Worm (Caenorhabditis elegans) whole organism, L4 larva: ENCODE data around the gene T02C12.5.
A peak's percentile ranks its signal among the peaks of the same experiment; 100 is the strongest.

ENCODE experiments used
- F10B5.3 ChIP-seq: sonication (generic microtip); optimal IDR thresholded peaks from 2 replicates; lab custom pipeline; 2016; ENCODE audit warnings: mild to moderate bottlenecking, missing genetic modification characterization, missing compliant biosample characterization
- Y48G9A.11 ChIP-seq: fragments of 200-800 bp; sonication (Bioruptor generic); IDR thresholded peaks from 2 replicates; pipeline ENCODE4 v1.3.6; 2022; ENCODE audit warnings: missing genetic modification reagents, missing genetic modification characterization, missing compliant biosample characterization
- Y5F2A.4 ChIP-seq: fragments of 200-800 bp; sonication (Bioruptor generic); optimal IDR thresholded peaks from 2 replicates; lab custom pipeline; 2018; ENCODE audit warnings: mild to moderate bottlenecking, missing genetic modification characterization, missing compliant biosample characterization
- aha-1 ChIP-seq: fragments of 150-350 bp; peaks from one replicate; lab custom pipeline; 2014; ENCODE audit warnings: missing biosample characterization, missing genetic modification characterization
- ceh-32 ChIP-seq: sonication (generic microtip); optimal IDR thresholded peaks from 2 replicates; lab custom pipeline; 2016; ENCODE audit warnings: mild to moderate bottlenecking, missing genetic modification characterization, missing compliant biosample characterization; ENCODE audit not compliant: poor library complexity
- ceh-44 ChIP-seq: fragments of 200-800 bp; sonication (Bioruptor generic); IDR thresholded peaks from 2 replicates; pipeline ENCODE4 v1.3.6; 2022; ENCODE audit warnings: missing genetic modification reagents, missing genetic modification characterization, missing compliant biosample characterization
- ceh-82 ChIP-seq: sonication (generic microtip); optimal IDR thresholded peaks from 2 replicates; lab custom pipeline; 2017; ENCODE audit warnings: missing biosample characterization, missing genetic modification characterization
- daf-12 ChIP-seq: fragments of 150-350 bp; optimal IDR thresholded peaks from 2 replicates; lab custom pipeline; 2014; ENCODE audit warnings: missing biosample characterization, missing genetic modification reagents, missing genetic modification characterization
- daf-19 ChIP-seq: fragments of 200-800 bp; sonication (Bioruptor generic); conservative IDR thresholded peaks from 2 replicates; pipeline ENCODE4 v1.3.6; 2022; ENCODE audit warnings: missing genetic modification characterization, missing compliant biosample characterization
- dmd-6 ChIP-seq: fragments of 200-800 bp; sonication (Bioruptor generic); IDR thresholded peaks from 2 replicates; pipeline ENCODE4 v1.3.6; 2022; ENCODE audit warnings: missing genetic modification reagents, missing genetic modification characterization, missing compliant biosample characterization
- dve-1 ChIP-seq: sonication (generic microtip); optimal IDR thresholded peaks from 2 replicates; lab custom pipeline; 2017; ENCODE audit warnings: antibody characterized with exemption, mild to moderate bottlenecking, missing genetic modification characterization, missing compliant biosample characterization; ENCODE audit not compliant: insufficient read depth
- fkh-10 ChIP-seq: fragments of 150-350 bp; optimal IDR thresholded peaks from 2 replicates; lab custom pipeline; 2014; ENCODE audit warnings: missing biosample characterization, missing genetic modification reagents, missing genetic modification characterization
- fos-1 ChIP-seq: fragments of 150-350 bp; optimal IDR thresholded peaks from 2 replicates; lab custom pipeline; 2014; ENCODE audit warnings: missing biosample characterization, missing genetic modification characterization
- hif-1 ChIP-seq, 2 experiments: sonication (generic microtip); optimal IDR thresholded peaks; 2 replicates each; lab custom pipeline; 2016 to 2017; ENCODE audit warnings: missing compliant biosample characterization in 2 of 2, missing genetic modification characterization in 2 of 2, missing genetic modification reagents in 2 of 2, missing genotype in 2 of 2, mild to moderate bottlenecking in 1 of 2
- hlh-11 ChIP-seq: fragments of 200-800 bp; sonication (Bioruptor generic); optimal IDR thresholded peaks from 2 replicates; lab custom pipeline; 2018; ENCODE audit warnings: mild to moderate bottlenecking, missing genetic modification characterization, missing compliant biosample characterization
- jun-1 ChIP-seq: fragments of 150-350 bp; optimal IDR thresholded peaks from 2 replicates; lab custom pipeline; 2014; ENCODE audit warnings: missing biosample characterization, missing genetic modification reagents, missing genetic modification characterization
- lin-13 ChIP-seq: fragments of 150-350 bp; optimal IDR thresholded peaks from 2 replicates; lab custom pipeline; 2014; ENCODE audit warnings: missing biosample characterization, missing genetic modification reagents, missing genetic modification characterization
- lin-15B ChIP-seq: fragments of 150-350 bp; sonication (generic microtip); optimal IDR thresholded peaks from 3 replicates; lab custom pipeline; 2014; ENCODE audit warnings: missing biosample characterization, missing genetic modification characterization
- lin-29 ChIP-seq: fragments of 200-800 bp; sonication (Bioruptor generic); IDR thresholded peaks from 2 replicates; pipeline ENCODE4 v1.3.6; 2022; ENCODE audit warnings: missing genetic modification reagents, missing genetic modification characterization, missing compliant biosample characterization
- lin-38 ChIP-seq: fragments of 200-800 bp; sonication (Bioruptor generic); IDR thresholded peaks from 2 replicates; pipeline ENCODE4 v1.3.6; 2022; ENCODE audit warnings: missing genetic modification reagents, missing genetic modification characterization, missing compliant biosample characterization
- lin-39 ChIP-seq: fragments of 150-350 bp; optimal IDR thresholded peaks from 2 replicates; lab custom pipeline; 2014; ENCODE audit warnings: missing biosample characterization, missing genetic modification reagents, missing genetic modification characterization
- lir-3 ChIP-seq: sonication (generic microtip); optimal IDR thresholded peaks from 2 replicates; lab custom pipeline; 2016; ENCODE audit warnings: mild to moderate bottlenecking, missing genetic modification characterization, missing compliant biosample characterization
- madf-5 ChIP-seq, 2 experiments: fragments of 200-800 bp; sonication (Bioruptor generic); IDR thresholded peaks; 2 replicates each; pipeline ENCODE4 v1.3.6; 2022; ENCODE audit warnings: missing compliant biosample characterization in 2 of 2, missing genetic modification characterization in 2 of 2
- mdl-1 ChIP-seq, 2 experiments: fragments of 150-350 bp in 1 of 2; sonication (generic microtip) in 1 of 2; optimal IDR thresholded peaks; 2 replicates each; lab custom pipeline; 2014 to 2017; ENCODE audit warnings: missing biosample characterization in 2 of 2, missing genetic modification characterization in 2 of 2
- mdt-29 ChIP-seq: fragments of 200-800 bp; sonication (Bioruptor generic); IDR thresholded peaks from 2 replicates; pipeline ENCODE4 v1.3.6; 2022; ENCODE audit warnings: missing genetic modification reagents, missing genetic modification characterization, missing compliant biosample characterization
- mxl-2 ChIP-seq: fragments of 200-800 bp; sonication (Bioruptor generic); conservative IDR thresholded peaks from 2 replicates; pipeline ENCODE4 v1.3.6; 2022; ENCODE audit warnings: missing genetic modification reagents, missing genetic modification characterization, missing compliant biosample characterization
- mxl-3 ChIP-seq: fragments of 200-800 bp; sonication (Bioruptor generic); optimal IDR thresholded peaks from 2 replicates; lab custom pipeline; 2018; ENCODE audit warnings: mild to moderate bottlenecking, missing genetic modification characterization, missing compliant biosample characterization
- nhr-10 ChIP-seq: fragments of 150-350 bp; optimal IDR thresholded peaks from 2 replicates; lab custom pipeline; 2014; ENCODE audit warnings: missing biosample characterization, missing genetic modification characterization
- nhr-11 ChIP-seq: fragments of 150-350 bp; optimal IDR thresholded peaks from 2 replicates; lab custom pipeline; 2014; ENCODE audit warnings: missing biosample characterization, missing genetic modification characterization
- nhr-111 ChIP-seq: fragments of 200-800 bp; sonication (Bioruptor generic); optimal IDR thresholded peaks from 2 replicates; lab custom pipeline; 2018; ENCODE audit warnings: mild to moderate bottlenecking, missing genetic modification characterization, missing compliant biosample characterization
- nhr-25 ChIP-seq: sonication (generic microtip); optimal IDR thresholded peaks from 2 replicates; lab custom pipeline; 2017; ENCODE audit warnings: missing genetic modification characterization, mild to moderate bottlenecking, missing compliant biosample characterization, antibody characterized with exemption, moderate library complexity, borderline replicate concordance; ENCODE audit not compliant: insufficient read depth
- nhr-28 ChIP-seq: fragments of 150-350 bp; optimal IDR thresholded peaks from 2 replicates; lab custom pipeline; 2014; ENCODE audit warnings: missing biosample characterization, missing genetic modification characterization
- nhr-48 ChIP-seq: sonication (generic microtip); optimal IDR thresholded peaks from 2 replicates; lab custom pipeline; 2016; ENCODE audit warnings: mild to moderate bottlenecking, missing genetic modification characterization, missing compliant biosample characterization
- nhr-77 ChIP-seq: fragments of 150-350 bp; optimal IDR thresholded peaks from 2 replicates; lab custom pipeline; 2014; ENCODE audit warnings: missing biosample characterization, missing genetic modification characterization
- pqm-1 ChIP-seq: sonication (generic microtip); optimal IDR thresholded peaks from 2 replicates; lab custom pipeline; 2017; ENCODE audit warnings: missing biosample characterization, missing genetic modification characterization
- saeg-2 ChIP-seq: fragments of 200-800 bp; sonication (Bioruptor generic); IDR thresholded peaks from 2 replicates; pipeline ENCODE4 v1.3.6; 2022; ENCODE audit warnings: missing genetic modification reagents, missing genetic modification characterization, missing compliant biosample characterization
- set-16 ChIP-seq: fragments of 200-800 bp; sonication (Bioruptor generic); IDR thresholded peaks from 2 replicates; pipeline ENCODE4 v1.3.6; 2022; ENCODE audit warnings: missing genetic modification reagents, missing genetic modification characterization, missing compliant biosample characterization
- spr-1 ChIP-seq: sonication (generic microtip); optimal IDR thresholded peaks from 2 replicates; lab custom pipeline; 2016; ENCODE audit warnings: mild to moderate bottlenecking, missing genetic modification characterization, missing compliant biosample characterization
- tra-1 ChIP-seq: fragments of 200-800 bp; sonication (Bioruptor generic); IDR thresholded peaks from 2 replicates; pipeline ENCODE4 v1.3.6; 2022; ENCODE audit warnings: missing genetic modification reagents, missing genetic modification characterization, missing compliant biosample characterization
- unc-39 ChIP-seq: sonication (generic microtip); optimal IDR thresholded peaks from 2 replicates; lab custom pipeline; 2017; ENCODE audit warnings: missing biosample characterization, missing genetic modification characterization
- unc-62 ChIP-seq, 3 experiments: fragments of 150-350 bp in 1 of 3; sonication (generic microtip); optimal IDR thresholded peaks in 2 of 3; peaks in 1 of 3; 1 replicate in 1 of 3; 2 replicates in 2 of 3; lab custom pipeline; 2014 to 2017; ENCODE audit warnings: missing biosample characterization in 3 of 3, missing genetic modification characterization in 3 of 3, missing genetic modification reagents in 3 of 3, missing genotype in 1 of 3
- zag-1 ChIP-seq: fragments of 150-350 bp; optimal IDR thresholded peaks from 2 replicates; lab custom pipeline; 2014; ENCODE audit warnings: missing biosample characterization, missing genetic modification characterization
- zip-11 ChIP-seq: fragments of 200-800 bp; sonication (Bioruptor generic); IDR thresholded peaks from 2 replicates; pipeline ENCODE4 v1.3.6; 2022; ENCODE audit warnings: missing genetic modification characterization, missing compliant biosample characterization

The T02C12.5 gene

DNA sequence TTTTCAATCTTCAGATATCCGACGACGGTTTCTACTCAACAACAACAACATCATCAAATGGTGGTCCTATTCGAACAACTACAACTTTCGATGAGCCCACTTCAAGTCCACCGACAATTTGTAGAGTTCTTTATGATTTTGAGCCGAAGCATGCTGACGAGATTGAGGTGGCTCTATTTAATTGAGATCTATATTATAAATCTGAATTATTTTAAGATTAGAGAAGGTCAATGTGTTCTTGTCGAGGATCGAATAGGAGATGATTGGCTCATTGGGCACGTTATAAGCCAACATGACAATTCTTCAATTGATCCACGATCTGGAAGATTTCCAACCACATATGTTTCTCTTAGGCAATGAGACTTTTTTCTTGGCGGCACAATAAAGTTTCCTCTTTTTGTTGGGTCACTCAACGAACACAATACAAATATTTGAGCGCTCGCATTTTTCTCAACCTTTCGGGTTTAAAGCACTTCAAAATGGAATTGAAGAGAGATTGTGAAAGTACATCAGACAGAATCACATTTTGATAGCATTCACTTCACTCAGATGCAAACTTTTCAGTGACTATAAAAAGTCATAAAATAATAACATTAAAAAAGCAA is 12.5 kb downstream of the T02C12.5 start (continued):
- TF ChIP-seq zip-11 (GFP tag; lab: Robert Waterston, UW) (no peak), Y48G9A.11 (GFP tag; lab: Robert Waterston, UW) (peak; percentile 48; the same call in 1 of the 2 replicates), ceh-32 (no peak), lin-13 (GFP tag; lab: Kevin White, UChicago) (no peak)

DNA sequence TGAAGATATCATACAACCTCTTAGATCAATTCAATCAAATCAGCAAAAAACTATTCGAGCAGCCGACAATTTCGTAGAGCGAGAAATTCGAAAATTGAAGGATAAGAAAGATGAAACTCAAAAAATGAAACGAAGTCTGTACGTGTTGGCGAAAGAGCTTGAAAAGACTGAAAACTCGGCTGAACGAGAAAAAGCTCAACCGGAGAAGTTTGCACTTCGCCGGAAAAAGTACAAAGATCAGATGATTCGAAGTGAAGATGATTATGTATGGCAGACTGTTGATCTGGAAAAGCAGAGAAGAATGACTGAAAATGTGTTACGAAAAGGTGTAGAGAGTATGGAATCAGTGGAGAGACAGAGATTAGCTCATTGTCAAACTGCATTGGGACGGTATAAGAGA is 14.9 kb downstream of the T02C12.5 start:
- TF ChIP-seq lin-15B (tag; lab: Kevin White, UChicago) (no peak), saeg-2 (GFP tag; lab: Robert Waterston, UW) (no peak), unc-62 (GFP tag; optimal IDR thresholded peaks at IDR 0.05 in 1 of 2; lab: Kevin White, UChicago) (peak in 1 of 2 experiments; percentile 95), unc-62 (tag; optimal IDR thresholded peaks at IDR 0.05; lab: Kevin White, UChicago) (no peak)

DNA sequence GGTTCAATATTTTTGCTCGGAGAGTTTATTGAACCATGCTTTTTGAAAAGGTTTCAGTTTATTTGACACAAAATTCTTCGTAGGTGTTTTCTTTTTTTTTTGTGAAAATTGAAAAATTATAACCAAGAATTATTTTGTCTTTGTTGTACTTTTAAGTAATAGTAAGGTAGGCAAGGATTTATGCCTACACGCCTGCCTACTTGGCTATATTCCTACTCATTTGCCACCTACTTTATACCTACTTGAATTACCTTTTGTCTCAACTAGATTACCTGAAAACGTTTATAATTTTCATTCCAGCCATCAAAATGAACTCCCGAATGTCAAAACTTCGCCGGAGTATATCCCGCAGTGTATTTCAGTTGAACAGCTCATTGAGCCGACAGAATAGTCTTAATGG is 15.9 kb downstream of the T02C12.5 start, which contains the start of gene C36E8.4:
Gene C36E8.4, plus strand, starts transcription at position 301 of the 400 bp plus-strand sequence.
- no peak for TF ChIP-seq hif-1 (tag; optimal IDR thresholded peaks at IDR 0.05; lab: Kevin White, UChicago)
- no peak for TF ChIP-seq Y5F2A.4

DNA sequence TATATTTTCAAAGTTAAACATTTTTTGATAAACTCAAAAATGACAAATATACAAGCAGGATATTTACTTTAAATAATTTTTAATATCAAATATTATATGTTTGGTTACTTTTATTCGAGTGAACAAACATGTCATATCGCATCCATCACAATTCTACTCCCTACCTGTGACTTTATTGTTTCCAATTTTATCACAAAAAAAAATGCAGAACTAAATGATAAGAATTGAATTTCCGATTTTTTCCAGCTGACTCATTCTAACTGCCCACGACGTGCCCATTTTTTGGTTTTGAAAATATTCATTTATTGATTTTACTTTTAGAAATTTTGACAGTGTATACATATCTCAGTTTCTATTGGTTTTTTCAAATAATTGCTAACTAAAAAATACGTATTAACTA is 17.0 kb downstream of the T02C12.5 start:
- TF ChIP-seq mdt-29 (GFP tag; lab: Robert Waterston, UW) (no peak), nhr-10 (no peak), F10B5.3 (tag; lab: Kevin White, UChicago) (no peak), saeg-2 (GFP tag; lab: Robert Waterston, UW) (no peak), daf-19 (GFP tag; lab: Robert Waterston, UW) (no peak), tra-1 (GFP tag; lab: Robert Waterston, UW) (no peak), nhr-48 (tag; lab: Kevin White, UChicago) (no peak), mxl-3 (GFP tag; lab: Kevin White, UChicago) (no peak), nhr-25 (no peak), dve-1 (tag; lab: Kevin White, UChicago) (peak; percentile 23), lir-3 (tag; lab: Kevin White, UChicago) (no peak), aha-1 (tag; lab: Kevin White, UChicago) (no peak), mxl-2 (no peak), ceh-44 (GFP tag; lab: Robert Waterston, UW) (no peak), hlh-11 (peak; percentile 23), jun-1 (no peak), fkh-10 (no peak), set-16 (no peak), mdl-1 (tag; optimal IDR thresholded peaks at IDR 0.05; lab: Kevin White, UChicago) (no peak), pqm-1 (tag; lab: Kevin White, UChicago) (peak; percentile 68), nhr-111 (GFP tag; lab: Kevin White, UChicago) (no peak), dmd-6 (GFP tag; lab: Robert Waterston, UW) (no peak), fos-1 (no peak), madf-5 (GFP tag; IDR thresholded peaks at IDR 0.05; lab: Robert Waterston, UW) (no peak), nhr-77 (no peak), spr-1 (tag; lab: Kevin White, UChicago) (no peak), nhr-11 (tag; lab: Kevin White, UChicago) (no peak), ceh-82 (tag; lab: Kevin White, UChicago) (no peak), lin-29 (GFP tag; lab: Robert Waterston, UW) (no peak), nhr-28 (tag; lab: Kevin White, UChicago) (peak; percentile 54), lin-39 (tag; lab: Kevin White, UChicago) (no peak), zag-1 (tag; lab: Kevin White, UChicago) (no peak), unc-62 (GFP tag; optimal IDR thresholded peaks at IDR 0.05 in 1 of 2; lab: Kevin White, UChicago) (no peak), unc-62 (tag; optimal IDR thresholded peaks at IDR 0.05; lab: Kevin White, UChicago) (no peak), lin-38 (GFP tag; lab: Robert Waterston, UW) (no peak), daf-12 (no peak), unc-39 (no peak)
